ENCODE assay signal across 3 fruit fly cellular contexts in genomic region chr3R:31314477-31314876, dm6.
TF ChIP-seq lines count a peak whose summit lies in the region.

No protein-coding gene starts in this region.

- TF ChIP-seq CTCF in whole organism, embryonic (GFP tag; optimal IDR thresholded peaks at IDR 0.05; lab: Kevin White, UChicago), result no peak

TF ChIP-seq in whole organism, embryonic, 481 proteins besides CTCF, POLR2A, EP300 and RAD21:
- TF ChIP-seq Nf-YC (tag; optimal IDR thresholded peaks at IDR 0.05; lab: Kevin White, UChicago) (no peak), Fer3 (tag; optimal IDR thresholded peaks at IDR 0.05; lab: Kevin White, UChicago) (no peak), Drgx (GFP tag; IDR thresholded peaks at IDR 0.05; lab: Robert Waterston, UW) (peak; percentile 48; the same call in 1 of the 2 replicates), amos (GFP tag; IDR thresholded peaks at IDR 0.05; lab: Robert Waterston, UW; ENCODE audit: partially characterized antibody) (no peak), HLHmδ (GFP tag; optimal IDR thresholded peaks at IDR 0.05; lab: Kevin White, UChicago) (no peak), zen (tag; optimal IDR thresholded peaks at IDR 0.05; lab: Kevin White, UChicago) (no peak), CG18476 (GFP tag; optimal IDR thresholded peaks at IDR 0.05; lab: Kevin White, UChicago) (no peak), CkIIα-i1 (GFP tag; IDR thresholded peaks at IDR 0.05; lab: Robert Waterston, UW) (no peak), CG13123 (GFP tag; optimal IDR thresholded peaks at IDR 0.05; lab: Kevin White, UChicago) (no peak), Ets65A (GFP tag; lab: Kevin White, UChicago) (peak; percentile 25), CG9609 (GFP tag; optimal IDR thresholded peaks at IDR 0.05; lab: Kevin White, UChicago) (no peak), sd (tag; optimal IDR thresholded peaks at IDR 0.05; lab: Kevin White, UChicago) (no peak), Usf (GFP tag; optimal IDR thresholded peaks at IDR 0.05; lab: Kevin White, UChicago) (no peak), oc (tag; optimal IDR thresholded peaks at IDR 0.05; lab: Kevin White, UChicago) (no peak), Atf6 (GFP tag; IDR thresholded peaks at IDR 0.05; lab: Robert Waterston, UW) (no peak), cas (GFP tag; IDR thresholded peaks at IDR 0.05; lab: Robert Waterston, UW) (no peak), CG16815 (GFP tag; optimal IDR thresholded peaks at IDR 0.05; lab: Kevin White, UChicago) (no peak), CG1233 (GFP tag; optimal IDR thresholded peaks at IDR 0.05; lab: Kevin White, UChicago) (no peak), dysf (GFP tag; IDR thresholded peaks at IDR 0.05; lab: Robert Waterston, UW) (no peak), wor (GFP tag; IDR thresholded peaks at IDR 0.05; lab: Robert Waterston, UW) (no peak), CG12391 (tag; optimal IDR thresholded peaks at IDR 0.05; lab: Kevin White, UChicago) (no peak), Myb (GFP tag; optimal IDR thresholded peaks at IDR 0.05; lab: Kevin White, UChicago) (no peak), CG13287 (GFP tag; IDR thresholded peaks at IDR 0.05; lab: Robert Waterston, UW; ENCODE audit: partially characterized antibody) (no peak), bsh (GFP tag; optimal IDR thresholded peaks at IDR 0.05; lab: Kevin White, UChicago) (peak in 1 of 2 experiments; percentile 15), vfl (GFP tag; optimal IDR thresholded peaks at IDR 0.05; lab: Kevin White, UChicago) (no peak), btn (GFP tag; optimal IDR thresholded peaks at IDR 0.05; lab: Kevin White, UChicago) (no peak), Dip3 (GFP tag; optimal IDR thresholded peaks at IDR 0.05; lab: Kevin White, UChicago) (no peak)

TF ChIP-seq in whole organism, prepupa, 60 proteins besides CTCF, POLR2A, EP300 and RAD21 (continues in another document):
- TF ChIP-seq Lpt (GFP tag; optimal IDR thresholded peaks at IDR 0.05; lab: Kevin White, UChicago) (peak; percentile 76), Eip93F (GFP tag; optimal IDR thresholded peaks at IDR 0.05; lab: Kevin White, UChicago) (no peak), Sox15 (GFP tag; optimal IDR thresholded peaks at IDR 0.05; lab: Kevin White, UChicago) (no peak), fd85E (GFP tag; optimal IDR thresholded peaks at IDR 0.05; lab: Kevin White, UChicago) (no peak), achi (GFP tag; optimal IDR thresholded peaks at IDR 0.05; lab: Kevin White, UChicago) (peak; percentile 30), CG11902 (GFP tag; optimal IDR thresholded peaks at IDR 0.05; lab: Kevin White, UChicago) (no peak), CG6808 (GFP tag; optimal IDR thresholded peaks at IDR 0.05; lab: Kevin White, UChicago) (no peak), vri (GFP tag; optimal IDR thresholded peaks at IDR 0.05; lab: Kevin White, UChicago) (no peak), dac (GFP tag; optimal IDR thresholded peaks at IDR 0.05; lab: Kevin White, UChicago) (peak; percentile 50), CG6854 (GFP tag; optimal IDR thresholded peaks at IDR 0.05; lab: Kevin White, UChicago) (no peak), CG6792 (GFP tag; optimal IDR thresholded peaks at IDR 0.05; lab: Kevin White, UChicago) (no peak), CG1621 (tag; optimal IDR thresholded peaks at IDR 0.05; lab: Kevin White, UChicago) (no peak), CG8319 (GFP tag; optimal IDR thresholded peaks at IDR 0.05; lab: Kevin White, UChicago) (no peak), Sox14 (GFP tag; optimal IDR thresholded peaks at IDR 0.05; lab: Kevin White, UChicago) (peak; percentile 47), CG10631 (GFP tag; optimal IDR thresholded peaks at IDR 0.05; lab: Kevin White, UChicago) (peak; percentile 44), fkh (GFP tag; optimal IDR thresholded peaks at IDR 0.05; lab: Kevin White, UChicago) (no peak), CG11762 (GFP tag; optimal IDR thresholded peaks at IDR 0.05; lab: Kevin White, UChicago; ENCODE audit: insufficient read depth) (no peak), CG3919 (GFP tag; optimal IDR thresholded peaks at IDR 0.05; lab: Kevin White, UChicago) (peak; percentile 63), Eip78C (GFP tag; lab: Kevin White, UChicago) (peak; percentile 67), spab (GFP tag; optimal IDR thresholded peaks at IDR 0.05; lab: Kevin White, UChicago) (no peak), CG3032 (tag; optimal IDR thresholded peaks at IDR 0.05; lab: Kevin White, UChicago) (no peak), Hr38 (GFP tag; optimal IDR thresholded peaks at IDR 0.05; lab: Kevin White, UChicago) (no peak), CG8119 (GFP tag; IDR thresholded peaks at IDR 0.05; lab: Robert Waterston, UW) (peak; percentile 56), Hr39 (GFP tag; optimal IDR thresholded peaks at IDR 0.05; lab: Kevin White, UChicago) (no peak), CG11294 (GFP tag; IDR thresholded peaks at IDR 0.05; lab: Robert Waterston, UW) (no peak; the same call in 1 of the 2 replicates), Hr4 (GFP tag; optimal IDR thresholded peaks at IDR 0.05; lab: Kevin White, UChicago) (peak; percentile 53), dsx (GFP tag; optimal IDR thresholded peaks at IDR 0.05; lab: Kevin White, UChicago; ENCODE audit: poor library complexity, severe bottlenecking) (no peak), CG10669 (GFP tag; optimal IDR thresholded peaks at IDR 0.05; lab: Kevin White, UChicago) (no peak), CG7368 (GFP tag; optimal IDR thresholded peaks at IDR 0.05; lab: Kevin White, UChicago) (no peak), acj6 (GFP tag; optimal IDR thresholded peaks at IDR 0.05; lab: Kevin White, UChicago) (peak; percentile 12), Ets21C (GFP tag; optimal IDR thresholded peaks at IDR 0.05; lab: Kevin White, UChicago) (no peak), fd59A (GFP tag; optimal IDR thresholded peaks at IDR 0.05; lab: Kevin White, UChicago) (no peak), Ets96B (tag; optimal IDR thresholded peaks at IDR 0.05; lab: Kevin White, UChicago) (no peak), CG4318 (GFP tag; optimal IDR thresholded peaks at IDR 0.05; lab: Kevin White, UChicago) (peak; percentile 45), salr (GFP tag; optimal IDR thresholded peaks at IDR 0.05; lab: Kevin White, UChicago) (peak in 1 of 2 experiments; percentile 58), cyc (GFP tag; optimal IDR thresholded peaks at IDR 0.05; lab: Kevin White, UChicago) (no peak)

TF ChIP-seq in whole organism, pupa, 21 proteins besides CTCF, POLR2A, EP300 and RAD21:
- TF ChIP-seq Pif1B (GFP tag; optimal IDR thresholded peaks at IDR 0.05; lab: Kevin White, UChicago) (peak; percentile 11), Ets98B (GFP tag; IDR thresholded peaks at IDR 0.05; lab: Robert Waterston, UW) (peak; percentile 72), CG4496 (GFP tag; IDR thresholded peaks at IDR 0.05; lab: Robert Waterston, UW) (peak; percentile 71), CG17806 (tag; optimal IDR thresholded peaks at IDR 0.05; lab: Kevin White, UChicago) (no peak), CG14655 (GFP tag; optimal IDR thresholded peaks at IDR 0.05; lab: Kevin White, UChicago) (peak; percentile 84), CG9948 (tag; optimal IDR thresholded peaks at IDR 0.05; lab: Kevin White, UChicago) (no peak), gl (tag; optimal IDR thresholded peaks at IDR 0.05; lab: Kevin White, UChicago) (no peak), CG32121 (GFP tag; IDR thresholded peaks at IDR 0.05; lab: Robert Waterston, UW) (0 out of 2 replicates have a peak, but pooled peaks have one; percentile 37), CG34367 (tag; optimal IDR thresholded peaks at IDR 0.05; lab: Kevin White, UChicago) (no peak), CG12605 (GFP tag; IDR thresholded peaks at IDR 0.05; lab: Robert Waterston, UW) (0 out of 2 replicates have a peak, but pooled peaks have one; percentile 31), rn (GFP tag; IDR thresholded peaks at IDR 0.05; lab: Robert Waterston, UW) (peak; percentile 43; the same call in 1 of the 2 replicates), Pif1A (GFP tag; optimal IDR thresholded peaks at IDR 0.05; lab: Kevin White, UChicago) (peak; percentile 68), CG10348 (GFP tag; IDR thresholded peaks at IDR 0.05; lab: Robert Waterston, UW) (no peak), CG8301 (tag; optimal IDR thresholded peaks at IDR 0.05; lab: Kevin White, UChicago) (peak; percentile 86), fd96Ca (GFP tag; IDR thresholded peaks at IDR 0.05; lab: Robert Waterston, UW) (peak; percentile 78; the same call in 2 of the 3 replicates), CG13204 (GFP tag; optimal IDR thresholded peaks at IDR 0.05; lab: Kevin White, UChicago) (no peak), Snoo (tag; optimal IDR thresholded peaks at IDR 0.05; lab: Kevin White, UChicago) (no peak)

Comparison
In these comparisons a context has a peak if more than half of its experiments do, and no peak if none do; other contexts are left out.
1. Of the 7 proteins assayed by ChIP-seq in both whole organism, embryonic and whole organism, prepupa: peak only in whole organism, embryonic: none; only in whole organism, prepupa: CG16779, Gug and Lpt; in both: none; in neither: 4.